Fruit fly (Drosophila melanogaster): ENCODE measurements around the gene Aplip1.
A peak's percentile ranks its signal among the peaks of the same experiment; 100 is the strongest.

Gene Aplip1

DNA sequence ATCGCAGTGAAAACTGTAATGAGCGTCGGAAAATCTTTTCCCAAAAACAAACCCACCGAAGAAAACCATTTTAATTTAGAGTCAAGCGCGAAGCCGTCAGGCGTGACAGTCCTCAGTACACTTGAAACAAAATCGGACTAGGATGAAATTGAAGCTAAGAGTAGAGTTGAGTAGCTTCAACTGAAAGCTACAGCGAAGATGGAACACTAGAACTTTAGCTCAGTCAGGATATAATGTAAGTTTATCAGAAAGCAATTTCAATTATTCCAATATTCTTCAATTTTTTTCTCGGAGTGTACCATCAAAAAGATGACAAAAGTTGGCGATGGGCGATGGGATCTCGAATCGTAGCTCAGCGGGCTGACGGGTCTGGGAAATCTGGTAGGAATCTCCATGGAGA, 20.3 kb downstream of the Aplip1 start (continued):
- TF ChIP-seq ab (GFP tag; optimal IDR thresholded peaks at IDR 0.05) (no peak), mam (GFP tag; optimal IDR thresholded peaks at IDR 0.05) (no peak), sqz (GFP tag; optimal IDR thresholded peaks at IDR 0.05) (no peak), unc-4 (GFP tag; IDR thresholded peaks at IDR 0.05; ENCODE audit: partially characterized antibody) (no peak), crp (GFP tag; optimal IDR thresholded peaks at IDR 0.05) (no peak), CG3065 (GFP tag; optimal IDR thresholded peaks at IDR 0.05) (no peak), MBD-R2 (GFP tag; IDR thresholded peaks at IDR 0.05) (no peak), Atf-2 (GFP tag; optimal IDR thresholded peaks at IDR 0.05) (no peak), mld (GFP tag; IDR thresholded peaks at IDR 0.05; ENCODE audit: partially characterized antibody) (no peak), CG14965 (GFP tag; optimal IDR thresholded peaks at IDR 0.05; ENCODE audit: borderline replicate concordance) (no peak), CG7271 (tag; optimal IDR thresholded peaks at IDR 0.05) (no peak), CG13775 (GFP tag; optimal IDR thresholded peaks at IDR 0.05) (no peak), p53 (GFP tag; optimal IDR thresholded peaks at IDR 0.05) (no peak), twi (tag; optimal IDR thresholded peaks at IDR 0.05) (no peak), gsb-n (tag; optimal IDR thresholded peaks at IDR 0.05) (peak; percentile 58), CG12391 (tag; optimal IDR thresholded peaks at IDR 0.05) (peak; percentile 42), sob (GFP tag; IDR thresholded peaks at IDR 0.05) (no peak; the same call in 1 of the 2 replicates), Fer1 (GFP tag; optimal IDR thresholded peaks at IDR 0.05) (no peak), Optix (GFP tag; IDR thresholded peaks at IDR 0.05) (no peak), bcd (GFP tag; optimal IDR thresholded peaks at IDR 0.05) (peak; percentile 18), abd-A (tag; optimal IDR thresholded peaks at IDR 0.05) (no peak), bigmax (GFP tag; optimal IDR thresholded peaks at IDR 0.05) (no peak), ham (GFP tag; IDR thresholded peaks at IDR 0.05) (no peak), Eip74EF (GFP tag; optimal IDR thresholded peaks at IDR 0.05) (no peak), ewg (GFP tag; optimal IDR thresholded peaks at IDR 0.05) (no peak), YL-1 (GFP tag; optimal IDR thresholded peaks at IDR 0.05) (no peak), tx (GFP tag; optimal IDR thresholded peaks at IDR 0.05) (no peak), Antp (GFP tag; optimal IDR thresholded peaks at IDR 0.05) (peak; percentile 20), zen (tag; optimal IDR thresholded peaks at IDR 0.05) (peak; percentile 65), insv (GFP tag; optimal IDR thresholded peaks at IDR 0.05) (no peak), knrl (GFP tag; IDR thresholded peaks at IDR 0.05; ENCODE audit: partially characterized antibody) (no peak), fu2 (GFP tag; optimal IDR thresholded peaks at IDR 0.05) (no peak), org-1 (GFP tag; optimal IDR thresholded peaks at IDR 0.05) (no peak), Adf1 (GFP tag; IDR thresholded peaks at IDR 0.05) (no peak), CG18262 (tag; optimal IDR thresholded peaks at IDR 0.05) (peak; percentile 59), Hsf (GFP tag; optimal IDR thresholded peaks at IDR 0.05) (peak; percentile 13), Nf-YB (GFP tag; optimal IDR thresholded peaks at IDR 0.05) (no peak), chinmo (GFP tag; IDR thresholded peaks at IDR 0.05; ENCODE audit: partially characterized antibody) (no peak), sens-2 (GFP tag; IDR thresholded peaks at IDR 0.05) (no peak), Sry-β (GFP tag; optimal IDR thresholded peaks at IDR 0.05) (no peak), Poxn (GFP tag; IDR thresholded peaks at IDR 0.05) (no peak), Ravus (GFP tag; IDR thresholded peaks at IDR 0.05) (no peak), CG9932 (GFP tag; IDR thresholded peaks at IDR 0.05) (no peak), grau (tag; optimal IDR thresholded peaks at IDR 0.05) (peak; percentile 44), CG13894 (tag; optimal IDR thresholded peaks at IDR 0.05) (no peak), CG8478 (optimal IDR thresholded peaks at IDR 0.05) (no peak), CG11723 (GFP tag; optimal IDR thresholded peaks at IDR 0.05) (no peak), toy (GFP tag; IDR thresholded peaks at IDR 0.05) (no peak), dm (GFP tag; optimal IDR thresholded peaks at IDR 0.05) (no peak), dimm (GFP tag; IDR thresholded peaks at IDR 0.05) (peak; percentile 33; the same call in 1 of the 2 replicates), Dip3 (GFP tag; optimal IDR thresholded peaks at IDR 0.05) (no peak), h (optimal IDR thresholded peaks at IDR 0.05) (no peak)

Measured in whole organism, embryonic.